Worm (Caenorhabditis elegans) whole organism, L1 larva: ENCODE measurements around the gene grl-18.

Experiments
- lsy-2 ChIP-seq, 2 experiments: fragments of 150-350 bp; optimal IDR thresholded peaks; 2 replicates each; lab custom pipeline; 2014; ENCODE audit warnings: missing biosample characterization in 2 of 2, missing genetic modification characterization in 2 of 2
- nhr-77 ChIP-seq: fragments of 150-350 bp; optimal IDR thresholded peaks from 2 replicates; lab custom pipeline; 2014; ENCODE audit warnings: missing biosample characterization, missing genetic modification characterization
- unc-62 ChIP-seq: fragments of 150-350 bp; optimal IDR thresholded peaks from 2 replicates; lab custom pipeline; 2014; ENCODE audit warnings: missing biosample characterization, missing genetic modification reagents, missing genetic modification characterization

DNA sequence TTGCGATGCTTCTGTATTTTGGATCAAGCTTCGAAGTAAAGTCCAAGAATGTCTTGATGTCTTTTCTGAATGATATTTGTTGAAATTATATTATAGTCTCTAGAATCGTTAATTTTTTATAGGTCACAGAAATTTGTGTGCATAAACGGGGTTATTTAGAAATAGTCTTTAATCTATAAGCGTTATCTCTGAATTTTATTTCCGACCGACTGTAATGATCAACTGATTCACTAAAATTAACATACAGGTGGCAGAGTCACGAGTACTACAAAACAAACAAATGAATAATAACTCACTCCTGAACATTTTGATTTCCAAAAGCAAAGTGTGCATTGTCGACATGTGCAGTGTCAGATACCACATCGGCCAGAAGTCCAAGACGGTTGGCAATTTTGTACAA, 23.1 kb upstream of the grl-18 start:
- no peak for TF ChIP-seq nhr-77 (tag; lab: Kevin White, UChicago)
- no peak for TF ChIP-seq lsy-2 (tag; optimal IDR thresholded peaks at IDR 0.05; lab: Kevin White, UChicago)
- no peak for TF ChIP-seq unc-62 (GFP tag; lab: Kevin White, UChicago)
